Fruit fly (Drosophila melanogaster): ENCODE data around the gene CG8032.

The CG8032 gene

DNA sequence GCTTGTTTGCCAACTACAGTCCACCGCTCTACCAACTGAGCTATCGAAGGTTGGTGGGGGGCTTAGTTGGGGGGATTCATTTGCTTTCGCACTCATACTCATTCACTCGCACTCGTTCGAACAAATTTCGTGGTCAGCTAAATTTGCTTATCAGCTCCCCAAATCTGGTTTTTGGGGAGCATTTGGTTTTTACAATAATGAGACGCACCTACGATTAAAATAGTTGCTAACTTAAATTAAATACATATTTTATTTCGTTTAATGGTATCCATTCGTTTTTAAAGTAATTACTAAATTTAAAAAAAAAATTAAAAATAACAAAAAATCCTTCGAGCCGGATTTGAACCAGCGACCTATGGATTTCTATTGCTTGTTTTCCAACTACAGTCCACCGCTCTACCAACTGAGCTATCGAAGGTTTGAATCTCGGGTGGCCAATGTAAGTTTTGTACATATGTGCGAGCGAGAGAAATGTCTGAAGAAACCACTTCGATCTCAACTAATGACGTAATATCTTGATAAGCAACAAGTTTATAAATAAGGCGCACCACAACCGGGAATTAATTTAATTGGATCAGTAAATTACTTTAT, 21.4 kb upstream of the CG8032 start (continued):
- TF ChIP-seq lmd (GFP tag; IDR thresholded peaks at IDR 0.05), result no peak
- TF ChIP-seq CG33557 (GFP tag; optimal IDR thresholded peaks at IDR 0.05), result no peak
- TF ChIP-seq CG7745 (tag; optimal IDR thresholded peaks at IDR 0.05), result peak; percentile 51
- no peak for TF ChIP-seq Hr78 (GFP tag; optimal IDR thresholded peaks at IDR 0.05)
- no peak for TF ChIP-seq zfh1 (GFP tag; IDR thresholded peaks at IDR 0.05)
- TF ChIP-seq lbe (GFP tag; optimal IDR thresholded peaks at IDR 0.05), result no peak
- no peak for TF ChIP-seq Stat92E (GFP tag; optimal IDR thresholded peaks at IDR 0.05)
- no peak for TF ChIP-seq CG14965 (GFP tag; optimal IDR thresholded peaks at IDR 0.05; ENCODE audit: borderline replicate concordance)
- TF ChIP-seq CkIIα-i1 (GFP tag; IDR thresholded peaks at IDR 0.05), result no peak
- peak; percentile 58 for TF ChIP-seq HLH4C (GFP tag; IDR thresholded peaks at IDR 0.05; ENCODE audit: partially characterized antibody)
- TF ChIP-seq CG17361 (GFP tag; IDR thresholded peaks at IDR 0.05), result no peak
- TF ChIP-seq pfk (GFP tag; optimal IDR thresholded peaks at IDR 0.05), result no peak
- TF ChIP-seq CG9876 (GFP tag; optimal IDR thresholded peaks at IDR 0.05), result no peak
- peak; percentile 52 for TF ChIP-seq Opbp (GFP tag; IDR thresholded peaks at IDR 0.05; ENCODE audit: partially characterized antibody)
- TF ChIP-seq CG16863 (GFP tag; optimal IDR thresholded peaks at IDR 0.05), result no peak
- TF ChIP-seq Fer1 (GFP tag; optimal IDR thresholded peaks at IDR 0.05), result no peak
- TF ChIP-seq z (GFP tag; IDR thresholded peaks at IDR 0.05), result no peak
- no peak for TF ChIP-seq CG10654 (GFP tag; optimal IDR thresholded peaks at IDR 0.05)
- TF ChIP-seq knrl (GFP tag; IDR thresholded peaks at IDR 0.05; ENCODE audit: partially characterized antibody), result peak; percentile 49; the same call in 2 of the 3 replicates
- no peak for TF ChIP-seq chm (GFP tag; IDR thresholded peaks at IDR 0.05)
- peak in 1 of 2 experiments; percentile 40 for TF ChIP-seq eve (GFP tag; optimal IDR thresholded peaks at IDR 0.05)
- TF ChIP-seq tin (GFP tag; optimal IDR thresholded peaks at IDR 0.05), result no peak
- no peak for TF ChIP-seq CG10321 (GFP tag; IDR thresholded peaks at IDR 0.05)
- TF ChIP-seq CG3163 (GFP tag; optimal IDR thresholded peaks at IDR 0.05), result no peak
- no peak for TF ChIP-seq CG1233 (GFP tag; optimal IDR thresholded peaks at IDR 0.05)
- 0 out of 4 replicates have a peak, but pooled peaks have one; percentile 17 for TF ChIP-seq chinmo (GFP tag; IDR thresholded peaks at IDR 0.05; ENCODE audit: partially characterized antibody)
- peak; percentile 42; the same call in 1 of the 2 replicates for TF ChIP-seq CG42726 (GFP tag; IDR thresholded peaks at IDR 0.05; ENCODE audit: partially characterized antibody)
- TF ChIP-seq tgo (GFP tag; IDR thresholded peaks at IDR 0.05), result no peak
- no peak for TF ChIP-seq lilli (GFP tag; optimal IDR thresholded peaks at IDR 0.05)
- TF ChIP-seq pros (GFP tag; optimal IDR thresholded peaks at IDR 0.05), result no peak
- TF ChIP-seq Med (GFP tag), result peak; percentile 32
- no peak for TF ChIP-seq CG8359 (GFP tag; optimal IDR thresholded peaks at IDR 0.05; ENCODE audit: borderline replicate concordance)
- TF ChIP-seq Hr3 (GFP tag; optimal IDR thresholded peaks at IDR 0.05), result no peak
- TF ChIP-seq tap (tag; optimal IDR thresholded peaks at IDR 0.05), result no peak
- TF ChIP-seq CG6683 (GFP tag; optimal IDR thresholded peaks at IDR 0.05), result no peak
- no peak for TF ChIP-seq luna (GFP tag; optimal IDR thresholded peaks at IDR 0.05)
- no peak for TF ChIP-seq pnt (GFP tag; optimal IDR thresholded peaks at IDR 0.05)
- TF ChIP-seq Xrp1 (GFP tag; IDR thresholded peaks at IDR 0.05), result 0 out of 2 replicates have a peak, but pooled peaks have one; percentile 11
- TF ChIP-seq ci (GFP tag; IDR thresholded peaks at IDR 0.05), result no peak
- TF ChIP-seq sens-2 (GFP tag; IDR thresholded peaks at IDR 0.05), result 0 out of 2 replicates have a peak, but pooled peaks have one; percentile 16
- no peak for TF ChIP-seq CG10979 (tag; optimal IDR thresholded peaks at IDR 0.05)
- no peak for TF ChIP-seq zen (tag; optimal IDR thresholded peaks at IDR 0.05)
- no peak for TF ChIP-seq trem (tag; optimal IDR thresholded peaks at IDR 0.05)
- no peak for TF ChIP-seq dimm (GFP tag; IDR thresholded peaks at IDR 0.05)
- TF ChIP-seq CG30403 (GFP tag; optimal IDR thresholded peaks at IDR 0.05), result no peak
- TF ChIP-seq disco-r (GFP tag; optimal IDR thresholded peaks at IDR 0.05), result no peak
- TF ChIP-seq CG3847 (GFP tag; IDR thresholded peaks at IDR 0.05), result no peak
- TF ChIP-seq mld (GFP tag; IDR thresholded peaks at IDR 0.05; ENCODE audit: partially characterized antibody), result no peak
- TF ChIP-seq pum (GFP tag; optimal IDR thresholded peaks at IDR 0.05), result no peak
- TF ChIP-seq nau (GFP tag; optimal IDR thresholded peaks at IDR 0.05), result no peak
